Fruit fly (Drosophila melanogaster) whole organism, embryonic: Measurements from ENCODE around the gene Sc2.

Experiments
- ATbp ChIP-seq: fragments of 200-800 bp; sonication (Bioruptor generic); optimal IDR thresholded peaks from 2 replicates; lab custom pipeline; 2017; ENCODE audit warnings: missing biosample characterization, mild to moderate bottlenecking, missing genetic modification characterization, missing genetic modification reagents
- BEAF-32 ChIP-seq: fragments of 200-800 bp; sonication (Bioruptor generic); optimal IDR thresholded peaks from 3 replicates; lab custom pipeline; 2017; ENCODE audit warnings: missing biosample characterization, missing genetic modification characterization, mild to moderate bottlenecking, moderate library complexity, missing genetic modification reagents
- CG11093 ChIP-seq: fragments of 200-800 bp; sonication (Bioruptor generic); IDR thresholded peaks from 3 replicates; pipeline ENCODE4 v1.3.6; 2022; ENCODE audit warnings: missing biosample characterization, missing genetic modification characterization
- CG11398 ChIP-seq: fragments of 200-800 bp; sonication (Bioruptor generic); optimal IDR thresholded peaks from 2 replicates; lab custom pipeline; 2016; ENCODE audit warnings: missing biosample characterization, missing genetic modification characterization
- CG11695 ChIP-seq: fragments of 200-800 bp; sonication (Bioruptor generic); IDR thresholded peaks from 3 replicates; pipeline ENCODE4 v1.3.6; 2022; ENCODE audit warnings: missing biosample characterization, missing genetic modification characterization
- CG11696 ChIP-seq: fragments of 200-800 bp; sonication (Bioruptor generic); IDR thresholded peaks from 2 replicates; pipeline ENCODE4 v1.3.6; 2022; ENCODE audit warnings: missing biosample characterization, missing genetic modification characterization
- CG12071 ChIP-seq: fragments of 200-800 bp; sonication (Bioruptor generic); optimal IDR thresholded peaks from 3 replicates; lab custom pipeline; 2018; ENCODE audit warnings: missing biosample characterization, mild to moderate bottlenecking, missing genetic modification characterization
- CG12659 ChIP-seq: fragments of 200-800 bp; sonication (Bioruptor generic); optimal IDR thresholded peaks from 3 replicates; lab custom pipeline; 2017; ENCODE audit warnings: mild to moderate bottlenecking, missing biosample characterization, missing genetic modification reagents, missing genetic modification characterization
- CG12744 ChIP-seq: fragments of 200-800 bp; sonication (Bioruptor generic); optimal IDR thresholded peaks from 2 replicates; lab custom pipeline; 2016; ENCODE audit warnings: missing biosample characterization, missing genetic modification characterization
- CG14710 ChIP-seq: fragments of 200-800 bp; sonication (Bioruptor generic); optimal IDR thresholded peaks from 3 replicates; lab custom pipeline; 2019; ENCODE audit warnings: missing biosample characterization, mild to moderate bottlenecking, missing genetic modification characterization, moderate library complexity
- CG14860 ChIP-seq: fragments of 200-800 bp; sonication (Bioruptor generic); IDR thresholded peaks from 3 replicates; pipeline ENCODE4 v1.3.6; 2022; ENCODE audit warnings: missing biosample characterization, missing genetic modification characterization; ENCODE audit not compliant: partially characterized antibody
- CG1602 ChIP-seq: fragments of 200-800 bp; sonication (Bioruptor generic); optimal IDR thresholded peaks from 3 replicates; lab custom pipeline; 2016; ENCODE audit warnings: missing biosample characterization, missing genetic modification characterization
- CG17385 ChIP-seq: fragments of 200-800 bp; sonication (Bioruptor generic); optimal IDR thresholded peaks from 3 replicates; lab custom pipeline; 2018; ENCODE audit warnings: missing biosample characterization, mild to moderate bottlenecking, missing genetic modification characterization
- CG1832 ChIP-seq: fragments of 200-800 bp; sonication (Bioruptor generic); optimal IDR thresholded peaks from 2 replicates; lab custom pipeline; 2017; ENCODE audit warnings: missing biosample characterization, mild to moderate bottlenecking, missing genetic modification characterization, inconsistent platforms
- CG2712 ChIP-seq: fragments of 200-800 bp; optimal IDR thresholded peaks from 3 replicates; lab custom pipeline; 2019; ENCODE audit warnings: missing biosample characterization, mild to moderate bottlenecking, missing genetic modification characterization, moderate library complexity
- CG2889 ChIP-seq: fragments of 200-800 bp; sonication (Bioruptor generic); IDR thresholded peaks from 3 replicates; pipeline ENCODE4 v1.3.6; 2022; ENCODE audit warnings: missing biosample characterization, missing genetic modification characterization
- CG33557 ChIP-seq: fragments of 200-800 bp; sonication (Bioruptor generic); optimal IDR thresholded peaks from 2 replicates; lab custom pipeline; 2019; ENCODE audit warnings: missing biosample characterization, mild to moderate bottlenecking, missing genetic modification characterization, moderate library complexity
- CG3407 ChIP-seq: fragments of 200-800 bp; sonication (Bioruptor generic); optimal IDR thresholded peaks from 2 replicates; lab custom pipeline; 2018; ENCODE audit warnings: missing biosample characterization, mild to moderate bottlenecking, missing genetic modification characterization
- CG3838 ChIP-seq: fragments of 200-800 bp; sonication (Bioruptor generic); optimal IDR thresholded peaks from 3 replicates; lab custom pipeline; 2016; ENCODE audit warnings: missing biosample characterization, missing genetic modification characterization
- CG7372 ChIP-seq: fragments of 200-800 bp; sonication (Bioruptor generic); IDR thresholded peaks from 2 replicates; pipeline ENCODE4 v1.3.6; 2022; ENCODE audit warnings: missing biosample characterization, missing genetic modification characterization
- Chrac-16 ChIP-seq: fragments of 200-800 bp; sonication (Bioruptor generic); optimal IDR thresholded peaks from 3 replicates; lab custom pipeline; 2016; ENCODE audit warnings: missing biosample characterization, missing genetic modification characterization
- CoRest ChIP-seq: fragments of 200-800 bp; sonication (Bioruptor generic); optimal IDR thresholded peaks from 3 replicates; lab custom pipeline; 2018; ENCODE audit warnings: missing biosample characterization, mild to moderate bottlenecking, missing genetic modification characterization, moderate library complexity
- Dip3 ChIP-seq: fragments of 200-800 bp; sonication (Bioruptor generic); optimal IDR thresholded peaks from 3 replicates; lab custom pipeline; 2016; ENCODE audit warnings: missing biosample characterization, missing genetic modification characterization
- Ets65A ChIP-seq: fragments of 200-800 bp; sonication (Bioruptor generic); peaks from one replicate; lab custom pipeline; 2016; ENCODE audit warnings: missing biosample characterization, missing genetic modification characterization
- Hr39 ChIP-seq: fragments of >200 bp; optimal IDR thresholded peaks from 2 replicates; lab custom pipeline; 2017
- MTF-1 ChIP-seq: fragments of 200-800 bp; sonication (Bioruptor generic); optimal IDR thresholded peaks from 2 replicates; lab custom pipeline; 2018; ENCODE audit warnings: missing biosample characterization, mild to moderate bottlenecking, missing genetic modification characterization, borderline replicate concordance
- Ptx1 ChIP-seq: fragments of 200-800 bp; sonication (Bioruptor generic); IDR thresholded peaks from 2 replicates; pipeline ENCODE4 v1.3.6; 2022; ENCODE audit warnings: missing biosample characterization, missing genetic modification characterization
- Spps ChIP-seq: fragments of 200-800 bp; sonication (Bioruptor generic); optimal IDR thresholded peaks from 2 replicates; lab custom pipeline; 2018; ENCODE audit warnings: missing biosample characterization, mild to moderate bottlenecking, missing genetic modification characterization
- Stat92E ChIP-seq, 3 experiments: fragments of >200 bp in 2 of 3; fragments of 200-800 bp in 1 of 3; sonication (Bioruptor generic) in 1 of 3; optimal IDR thresholded peaks; 2 replicates each; lab custom pipeline; 2017 to 2019; ENCODE audit warnings: missing biosample characterization in 3 of 3, missing genetic modification characterization in 3 of 3, mild to moderate bottlenecking in 1 of 3, moderate library complexity in 1 of 3
- Vsx1 ChIP-seq: fragments of 200-800 bp; sonication (Bioruptor generic); optimal IDR thresholded peaks from 2 replicates; lab custom pipeline; 2017; ENCODE audit warnings: missing biosample characterization, mild to moderate bottlenecking, missing genetic modification characterization, missing genetic modification reagents
- Xrp1 ChIP-seq: fragments of 200-800 bp; sonication (Bioruptor generic); IDR thresholded peaks from 2 replicates; pipeline ENCODE4 v1.3.6; 2022; ENCODE audit warnings: missing biosample characterization, missing genetic modification characterization
- az2 ChIP-seq: fragments of 200-800 bp; sonication (Bioruptor generic); optimal IDR thresholded peaks from 3 replicates; lab custom pipeline; 2016; ENCODE audit warnings: missing biosample characterization, missing genetic modification characterization
- btn ChIP-seq: fragments of 200-800 bp; sonication (Bioruptor generic); optimal IDR thresholded peaks from 2 replicates; lab custom pipeline; 2016; ENCODE audit warnings: missing biosample characterization, missing genetic modification characterization
- cato ChIP-seq: fragments of 200-800 bp; sonication (Bioruptor generic); optimal IDR thresholded peaks from 2 replicates; lab custom pipeline; 2016; ENCODE audit warnings: missing biosample characterization, missing genetic modification characterization, borderline replicate concordance
- croc ChIP-seq: fragments of 200-800 bp; sonication (Bioruptor generic); conservative IDR thresholded peaks from 3 replicates; pipeline ENCODE4 v1.3.6; 2022; ENCODE audit warnings: missing biosample characterization, missing genetic modification characterization
- ewg ChIP-seq: fragments of 200-800 bp; sonication (Bioruptor generic); optimal IDR thresholded peaks from 3 replicates; lab custom pipeline; 2017; ENCODE audit warnings: mild to moderate bottlenecking, missing biosample characterization, missing genetic modification reagents, missing genetic modification characterization
- gce ChIP-seq: fragments of 200-800 bp; sonication (Bioruptor generic); IDR thresholded peaks from 3 replicates; pipeline ENCODE4 v1.3.6; 2022; ENCODE audit warnings: missing biosample characterization, missing genetic modification characterization
- gcm ChIP-seq: fragments of 200-800 bp; sonication (Bioruptor generic); optimal IDR thresholded peaks from 2 replicates; lab custom pipeline; 2019; ENCODE audit warnings: missing biosample characterization, mild to moderate bottlenecking, missing genetic modification characterization, moderate library complexity
- gcm2 ChIP-seq: fragments of 200-800 bp; sonication (Bioruptor generic); optimal IDR thresholded peaks from 2 replicates; lab custom pipeline; 2016; ENCODE audit warnings: missing biosample characterization, missing genetic modification characterization
- h ChIP-seq: fragments of >200 bp; optimal IDR thresholded peaks from 2 replicates; lab custom pipeline; 2017
- nerfin-1 ChIP-seq: fragments of 200-800 bp; sonication (Bioruptor generic); optimal IDR thresholded peaks from 3 replicates; lab custom pipeline; 2019; ENCODE audit warnings: missing biosample characterization, mild to moderate bottlenecking, missing genetic modification characterization, moderate library complexity
- pnt ChIP-seq: fragments of 200-800 bp; sonication (Bioruptor generic); optimal IDR thresholded peaks from 3 replicates; lab custom pipeline; 2016; ENCODE audit warnings: missing biosample characterization, missing genetic modification characterization
- prd ChIP-seq, 3 experiments: fragments of >200 bp in 2 of 3; fragments of 200-800 bp in 1 of 3; sonication (Bioruptor generic) in 1 of 3; optimal IDR thresholded peaks in 2 of 3; IDR thresholded peaks in 1 of 3; 2 replicates in 2 of 3; 3 replicates in 1 of 3; pipeline versions ENCODE4 v1.3.6 to Lab custom; 2017 to 2022; ENCODE audit warnings: missing biosample characterization in 1 of 3, missing genetic modification characterization in 1 of 3
- sc ChIP-seq, 3 experiments: fragments of >200 bp in 2 of 3; fragments of 200-800 bp in 1 of 3; sonication (Bioruptor generic) in 1 of 3; optimal IDR thresholded peaks; 2 replicates in 2 of 3; 3 replicates in 1 of 3; lab custom pipeline; 2017; ENCODE audit warnings: mild to moderate bottlenecking in 1 of 3, missing biosample characterization in 1 of 3, missing genetic modification characterization in 1 of 3, missing genetic modification reagents in 1 of 3
- slbo ChIP-seq: fragments of 200-800 bp; sonication (Bioruptor generic); IDR thresholded peaks from 2 replicates; pipeline ENCODE4 v1.3.6; 2022; ENCODE audit warnings: missing biosample characterization, missing genetic modification characterization
- ssp ChIP-seq: fragments of 200-800 bp; sonication (Bioruptor generic); IDR thresholded peaks from 2 replicates; pipeline ENCODE4 v1.3.6; 2022; ENCODE audit warnings: missing biosample characterization, missing genetic modification characterization
- tll ChIP-seq, 2 experiments: fragments of 200-800 bp in 1 of 2; fragments of >200 bp in 1 of 2; sonication (Bioruptor generic) in 1 of 2; optimal IDR thresholded peaks; 2 replicates each; lab custom pipeline; 2017 to 2019; ENCODE audit warnings: missing biosample characterization in 2 of 2, missing genetic modification characterization in 2 of 2, mild to moderate bottlenecking in 1 of 2, moderate library complexity in 1 of 2

The Sc2 gene

dm6 chr3L:3862504-3863380, 40.5 kb upstream of the Sc2 start (continued):
- peak in 1 of 3 experiments; percentile 73 for TF ChIP-seq Stat92E (GFP tag; optimal IDR thresholded peaks at IDR 0.05; lab: Kevin White, UChicago)
- TF ChIP-seq Spps, result peak; percentile 1
- no peak for TF ChIP-seq Hr39
- peak; percentile 65 for TF ChIP-seq btn (GFP tag; lab: Kevin White, UChicago)
- peak; percentile 8 for TF ChIP-seq CG3407 (GFP tag; lab: Kevin White, UChicago)
- peak; percentile 72 for TF ChIP-seq CoRest
- no peak for TF ChIP-seq Vsx1 (GFP tag; lab: Kevin White, UChicago)
- TF ChIP-seq nerfin-1, result peak; percentile 62
- peak; percentile 55 for TF ChIP-seq ewg (GFP tag; lab: Kevin White, UChicago)
- TF ChIP-seq az2 (GFP tag; lab: Kevin White, UChicago), result peak; percentile 76
- peak; percentile 13 for TF ChIP-seq cato
- no peak for TF ChIP-seq CG14860
- peak; percentile 93 for TF ChIP-seq Ets65A (GFP tag; lab: Kevin White, UChicago)
- TF ChIP-seq CG12744 (GFP tag; lab: Kevin White, UChicago), result peak; percentile 23
- TF ChIP-seq CG11695 (GFP tag; lab: Robert Waterston, UW), result 0 out of 3 replicates have a peak, but pooled peaks have one; percentile 54
- TF ChIP-seq Chrac-16 (GFP tag; lab: Kevin White, UChicago), result peak; percentile 69
- TF ChIP-seq Ptx1, result peak; percentile 66
- TF ChIP-seq CG2889, result no peak
- TF ChIP-seq CG7372 (GFP tag; lab: Robert Waterston, UW), result no peak
- TF ChIP-seq MTF-1 (GFP tag; lab: Kevin White, UChicago), result peak; percentile 33
- no peak for TF ChIP-seq CG3838 (GFP tag; lab: Kevin White, UChicago)
- TF ChIP-seq CG11093 (GFP tag; lab: Robert Waterston, UW), result 0 out of 3 replicates have a peak, but pooled peaks have one; percentile 28
- TF ChIP-seq BEAF-32 (GFP tag; lab: Kevin White, UChicago), result no peak
- peak; percentile 86 for TF ChIP-seq Xrp1 (GFP tag; lab: Robert Waterston, UW)
- TF ChIP-seq gcm2 (GFP tag; lab: Kevin White, UChicago), result peak; percentile 22
- TF ChIP-seq h (lab: Kevin White, UChicago), result no peak
- no peak for TF ChIP-seq CG1832
- peak; percentile 38 for TF ChIP-seq ssp (GFP tag; lab: Robert Waterston, UW)
- peak; percentile 3 for TF ChIP-seq ATbp
- peak; percentile 69 for TF ChIP-seq croc (GFP tag; lab: Robert Waterston, UW)
- no peak for TF ChIP-seq Dip3
- peak; percentile 79 for TF ChIP-seq CG33557
- TF ChIP-seq CG2712 (tag; lab: Kevin White, UChicago), result peak; percentile 84
- peak; percentile 72 for TF ChIP-seq CG11398 (GFP tag; lab: Kevin White, UChicago)
- TF ChIP-seq CG12659 (GFP tag; lab: Kevin White, UChicago), result peak; percentile 29
- peak; percentile 82 for TF ChIP-seq CG14710
- no peak for TF ChIP-seq gce (GFP tag; lab: Robert Waterston, UW)
- no peak for TF ChIP-seq prd (optimal IDR thresholded peaks at IDR 0.05; lab: Kevin White, UChicago)
- peak; percentile 74; the same call in 2 of the 3 replicates for TF ChIP-seq prd (GFP tag; IDR thresholded peaks at IDR 0.05; lab: Robert Waterston, UW)
- peak; percentile 83 for TF ChIP-seq CG1602
- TF ChIP-seq CG11696, result no peak
- peak; percentile 48 for TF ChIP-seq slbo (GFP tag; lab: Robert Waterston, UW)
- TF ChIP-seq CG17385 (GFP tag; lab: Kevin White, UChicago), result peak; percentile 49
- TF ChIP-seq pnt (GFP tag; lab: Kevin White, UChicago), result no peak
- peak; percentile 22 for TF ChIP-seq CG12071 (GFP tag; lab: Kevin White, UChicago)
- TF ChIP-seq gcm (GFP tag; lab: Kevin White, UChicago), result peak; percentile 61
- TF ChIP-seq sc (optimal IDR thresholded peaks at IDR 0.05; lab: Kevin White, UChicago), result no peak
- TF ChIP-seq sc (GFP tag; optimal IDR thresholded peaks at IDR 0.05; lab: Kevin White, UChicago), result peak; percentile 54
- TF ChIP-seq tll (GFP tag; optimal IDR thresholded peaks at IDR 0.05; lab: Kevin White, UChicago), result no peak
